Fruit fly (Drosophila melanogaster) whole organism, embryonic: ENCODE measurements around the gene CG7135.
A peak's percentile ranks its signal among the peaks of the same experiment; 100 is the strongest.

ENCODE experiments used
- Ada2b ChIP-seq: fragments of 200-800 bp; sonication (Bioruptor generic); IDR thresholded peaks from 2 replicates; pipeline ENCODE4 v1.3.6; 2022; ENCODE audit warnings: missing biosample characterization, missing genetic modification characterization
- B-H1 ChIP-seq: fragments of 200-800 bp; sonication (Bioruptor generic); IDR thresholded peaks from 3 replicates; pipeline ENCODE4 v1.3.6; 2022; ENCODE audit warnings: missing biosample characterization, missing genetic modification characterization
- BEAF-32 ChIP-seq: fragments of 200-800 bp; sonication (Bioruptor generic); optimal IDR thresholded peaks from 3 replicates; lab custom pipeline; 2017; ENCODE audit warnings: missing biosample characterization, missing genetic modification characterization, mild to moderate bottlenecking, moderate library complexity, missing genetic modification reagents
- CG10959 ChIP-seq: fragments of 200-800 bp; sonication (Bioruptor generic); IDR thresholded peaks from 2 replicates; pipeline ENCODE4 v1.3.6; 2022; ENCODE audit warnings: missing biosample characterization, missing genetic modification characterization
- CG11456 ChIP-seq: fragments of 200-800 bp; sonication (Bioruptor generic); IDR thresholded peaks from 3 replicates; pipeline ENCODE4 v1.3.6; 2022; ENCODE audit warnings: missing biosample characterization, missing genetic modification characterization
- CG12299 ChIP-seq: fragments of 200-800 bp; sonication (Bioruptor generic); optimal IDR thresholded peaks from 2 replicates; lab custom pipeline; 2018; ENCODE audit warnings: missing biosample characterization, mild to moderate bottlenecking, missing genetic modification characterization
- CG12744 ChIP-seq: fragments of 200-800 bp; sonication (Bioruptor generic); optimal IDR thresholded peaks from 2 replicates; lab custom pipeline; 2016; ENCODE audit warnings: missing biosample characterization, missing genetic modification characterization
- CG13424 ChIP-seq: fragments of 200-800 bp; sonication (Bioruptor generic); optimal IDR thresholded peaks from 2 replicates; lab custom pipeline; 2019; ENCODE audit warnings: missing biosample characterization, mild to moderate bottlenecking, missing genetic modification characterization, moderate library complexity
- CG15269 ChIP-seq: fragments of 200-800 bp; sonication (Bioruptor generic); optimal IDR thresholded peaks from 2 replicates; lab custom pipeline; 2018; ENCODE audit warnings: missing biosample characterization, mild to moderate bottlenecking, missing genetic modification characterization, moderate library complexity
- CG15479 ChIP-seq: fragments of 200-800 bp; sonication (Bioruptor generic); optimal IDR thresholded peaks from 3 replicates; lab custom pipeline; 2019; ENCODE audit warnings: missing biosample characterization, mild to moderate bottlenecking, missing genetic modification characterization, moderate library complexity
- CG17186 ChIP-seq: fragments of 200-800 bp; sonication (Bioruptor generic); optimal IDR thresholded peaks from 3 replicates; lab custom pipeline; 2017; ENCODE audit warnings: missing biosample characterization, missing genetic modification reagents, missing genetic modification characterization
- CG17328 ChIP-seq: fragments of 200-800 bp; sonication (Bioruptor generic); IDR thresholded peaks from 2 replicates; pipeline ENCODE4 v1.3.6; 2022; ENCODE audit warnings: missing biosample characterization, missing genetic modification characterization
- CG17829 ChIP-seq: fragments of 200-800 bp; optimal IDR thresholded peaks from 2 replicates; lab custom pipeline; 2019; ENCODE audit warnings: missing biosample characterization, mild to moderate bottlenecking, missing genetic modification characterization, moderate library complexity
- CG2199 ChIP-seq: fragments of 200-800 bp; sonication (Bioruptor generic); IDR thresholded peaks from 3 replicates; pipeline ENCODE4 v1.3.6; 2022; ENCODE audit warnings: missing biosample characterization, missing genetic modification characterization
- CG31365 ChIP-seq: fragments of 200-800 bp; sonication (Bioruptor generic); optimal IDR thresholded peaks from 2 replicates; lab custom pipeline; 2018; ENCODE audit warnings: missing biosample characterization, mild to moderate bottlenecking, missing genetic modification characterization
- CG3995 ChIP-seq: fragments of 200-800 bp; sonication (Bioruptor generic); optimal IDR thresholded peaks from 3 replicates; lab custom pipeline; 2016; ENCODE audit warnings: missing biosample characterization, missing genetic modification characterization
- CG42726 ChIP-seq: fragments of 200-800 bp; sonication (Bioruptor generic); IDR thresholded peaks from 2 replicates; pipeline ENCODE4 v1.3.6; 2022; ENCODE audit warnings: missing biosample characterization, missing genetic modification characterization; ENCODE audit not compliant: partially characterized antibody
- CG5953 ChIP-seq: fragments of 200-800 bp; sonication (Bioruptor generic); IDR thresholded peaks from 2 replicates; pipeline ENCODE4 v1.3.6; 2022; ENCODE audit warnings: missing biosample characterization, missing genetic modification characterization
- CG7987 ChIP-seq: fragments of 200-800 bp; sonication (Bioruptor generic); optimal IDR thresholded peaks from 2 replicates; lab custom pipeline; 2018; ENCODE audit warnings: missing biosample characterization, mild to moderate bottlenecking, missing genetic modification characterization, moderate library complexity
- CG8388 ChIP-seq: fragments of 200-800 bp; sonication (Bioruptor generic); optimal IDR thresholded peaks from 2 replicates; lab custom pipeline; 2019; ENCODE audit warnings: missing biosample characterization, mild to moderate bottlenecking, missing genetic modification characterization, moderate library complexity
- CG8765 ChIP-seq: fragments of 200-800 bp; sonication (Bioruptor generic); IDR thresholded peaks from 2 replicates; pipeline ENCODE4 v1.3.6; 2022; ENCODE audit warnings: missing biosample characterization, missing genetic modification characterization
- CHES-1-like ChIP-seq: fragments of 200-800 bp; sonication (Bioruptor generic); optimal IDR thresholded peaks from 2 replicates; lab custom pipeline; 2016; ENCODE audit warnings: missing biosample characterization, missing genetic modification characterization
- Doc2 ChIP-seq: fragments of 200-800 bp; sonication (Bioruptor generic); IDR thresholded peaks from 2 replicates; pipeline ENCODE4 v1.3.6; 2022; ENCODE audit warnings: missing biosample characterization, missing genetic modification characterization
- Ets65A ChIP-seq: fragments of 200-800 bp; sonication (Bioruptor generic); peaks from one replicate; lab custom pipeline; 2016; ENCODE audit warnings: missing biosample characterization, missing genetic modification characterization
- Med ChIP-seq: fragments of 200-800 bp; sonication (Bioruptor generic); peaks from one replicate; lab custom pipeline; 2016; ENCODE audit warnings: missing biosample characterization, missing genetic modification characterization, mild to moderate bottlenecking, inconsistent platforms, moderate library complexity
- NFAT ChIP-seq: fragments of 200-800 bp; sonication (Bioruptor generic); IDR thresholded peaks from 2 replicates; pipeline ENCODE4 v1.3.6; 2022; ENCODE audit warnings: missing biosample characterization, missing genetic modification characterization
- Optix ChIP-seq: fragments of 200-800 bp; sonication (Bioruptor generic); IDR thresholded peaks from 3 replicates; pipeline ENCODE4 v1.3.6; 2022; ENCODE audit warnings: missing biosample characterization, missing genetic modification characterization
- Poxn ChIP-seq: fragments of 200-800 bp; sonication (Bioruptor generic); IDR thresholded peaks from 2 replicates; pipeline ENCODE4 v1.3.6; 2022; ENCODE audit warnings: missing biosample characterization, missing genetic modification characterization
- Ptx1 ChIP-seq: fragments of 200-800 bp; sonication (Bioruptor generic); IDR thresholded peaks from 2 replicates; pipeline ENCODE4 v1.3.6; 2022; ENCODE audit warnings: missing biosample characterization, missing genetic modification characterization
- Ravus ChIP-seq: fragments of 200-800 bp; sonication (Bioruptor generic); IDR thresholded peaks from 2 replicates; pipeline ENCODE4 v1.3.6; 2022; ENCODE audit warnings: missing biosample characterization, missing genetic modification characterization
- TFAM ChIP-seq: fragments of 200-800 bp; sonication (Bioruptor generic); optimal IDR thresholded peaks from 2 replicates; lab custom pipeline; 2017; ENCODE audit warnings: missing biosample characterization, missing genetic modification characterization, inconsistent platforms
- Xrp1 ChIP-seq: fragments of 200-800 bp; sonication (Bioruptor generic); IDR thresholded peaks from 2 replicates; pipeline ENCODE4 v1.3.6; 2022; ENCODE audit warnings: missing biosample characterization, missing genetic modification characterization
- bsh ChIP-seq, 2 experiments: fragments of 200-800 bp; sonication (Bioruptor generic); optimal IDR thresholded peaks; 2 replicates each; lab custom pipeline; 2017 to 2018; ENCODE audit warnings: mild to moderate bottlenecking in 2 of 2, missing biosample characterization in 2 of 2, missing genetic modification characterization in 2 of 2, moderate library complexity in 1 of 2
- danr ChIP-seq: fragments of 200-800 bp; sonication (Bioruptor generic); IDR thresholded peaks from 2 replicates; pipeline ENCODE4 v1.3.6; 2022; ENCODE audit warnings: missing biosample characterization, missing genetic modification characterization
- fd64A ChIP-seq: fragments of 200-800 bp; sonication (Bioruptor generic); optimal IDR thresholded peaks from 3 replicates; lab custom pipeline; 2018; ENCODE audit warnings: missing biosample characterization, mild to moderate bottlenecking, missing genetic modification characterization
- gce ChIP-seq: fragments of 200-800 bp; sonication (Bioruptor generic); IDR thresholded peaks from 3 replicates; pipeline ENCODE4 v1.3.6; 2022; ENCODE audit warnings: missing biosample characterization, missing genetic modification characterization
- gfzf ChIP-seq: fragments of 200-800 bp; sonication (Bioruptor generic); optimal IDR thresholded peaks from 2 replicates; lab custom pipeline; 2016; ENCODE audit warnings: missing biosample characterization, mild to moderate bottlenecking, missing genetic modification characterization, moderate library complexity
- kah ChIP-seq: fragments of 200-800 bp; sonication (Bioruptor generic); optimal IDR thresholded peaks from 2 replicates; lab custom pipeline; 2018; ENCODE audit warnings: missing biosample characterization, mild to moderate bottlenecking, missing genetic modification characterization
- lab ChIP-seq: fragments of 200-800 bp; sonication (Bioruptor generic); optimal IDR thresholded peaks from 3 replicates; lab custom pipeline; 2017; ENCODE audit warnings: missing biosample characterization, missing genetic modification characterization, mild to moderate bottlenecking, moderate library complexity, missing genetic modification reagents
- mirr ChIP-seq: fragments of 200-800 bp; sonication (Bioruptor generic); optimal IDR thresholded peaks from 3 replicates; lab custom pipeline; 2018; ENCODE audit warnings: missing biosample characterization, mild to moderate bottlenecking, missing genetic modification characterization
- pum ChIP-seq: fragments of 200-800 bp; sonication (Bioruptor generic); optimal IDR thresholded peaks from 2 replicates; lab custom pipeline; 2016; ENCODE audit warnings: missing biosample characterization, missing genetic modification characterization
- sim ChIP-seq: fragments of 200-800 bp; sonication (Bioruptor generic); IDR thresholded peaks from 2 replicates; pipeline ENCODE4 v1.3.6; 2022; ENCODE audit warnings: missing biosample characterization, missing genetic modification characterization
- sna ChIP-seq: fragments of 200-800 bp; sonication (Bioruptor generic); IDR thresholded peaks from 2 replicates; pipeline ENCODE4 v1.3.6; 2022; ENCODE audit warnings: missing biosample characterization, missing genetic modification characterization; ENCODE audit not compliant: partially characterized antibody
- so ChIP-seq: fragments of 200-800 bp; sonication (Bioruptor generic); IDR thresholded peaks from 3 replicates; pipeline ENCODE4 v1.3.6; 2022; ENCODE audit warnings: missing biosample characterization, missing genetic modification characterization
- sqz ChIP-seq: fragments of 200-800 bp; sonication (Bioruptor generic); optimal IDR thresholded peaks from 3 replicates; lab custom pipeline; 2018; ENCODE audit warnings: missing biosample characterization, mild to moderate bottlenecking, missing genetic modification characterization
- stc ChIP-seq: fragments of 200-800 bp; sonication (Bioruptor generic); IDR thresholded peaks from 2 replicates; pipeline ENCODE4 v1.3.6; 2022; ENCODE audit warnings: missing biosample characterization, missing genetic modification characterization
- twi ChIP-seq: fragments of 200-800 bp; optimal IDR thresholded peaks from 2 replicates; lab custom pipeline; 2019; ENCODE audit warnings: missing biosample characterization, mild to moderate bottlenecking, missing genetic modification characterization, moderate library complexity
- tx ChIP-seq: fragments of 200-800 bp; sonication (Bioruptor generic); optimal IDR thresholded peaks from 2 replicates; lab custom pipeline; 2016; ENCODE audit warnings: missing biosample characterization, missing genetic modification characterization
- vfl ChIP-seq: fragments of 200-800 bp; sonication (Bioruptor generic); optimal IDR thresholded peaks from 2 replicates; lab custom pipeline; 2016; ENCODE audit warnings: missing biosample characterization, missing genetic modification characterization
- wdn ChIP-seq: fragments of 200-800 bp; sonication (Bioruptor generic); IDR thresholded peaks from 2 replicates; pipeline ENCODE4 v1.3.6; 2022; ENCODE audit warnings: missing biosample characterization, missing genetic modification characterization
- wor ChIP-seq: fragments of 200-800 bp; sonication (Bioruptor generic); IDR thresholded peaks from 2 replicates; pipeline ENCODE4 v1.3.6; 2022; ENCODE audit warnings: missing biosample characterization, missing genetic modification characterization

The CG7135 gene

DNA sequence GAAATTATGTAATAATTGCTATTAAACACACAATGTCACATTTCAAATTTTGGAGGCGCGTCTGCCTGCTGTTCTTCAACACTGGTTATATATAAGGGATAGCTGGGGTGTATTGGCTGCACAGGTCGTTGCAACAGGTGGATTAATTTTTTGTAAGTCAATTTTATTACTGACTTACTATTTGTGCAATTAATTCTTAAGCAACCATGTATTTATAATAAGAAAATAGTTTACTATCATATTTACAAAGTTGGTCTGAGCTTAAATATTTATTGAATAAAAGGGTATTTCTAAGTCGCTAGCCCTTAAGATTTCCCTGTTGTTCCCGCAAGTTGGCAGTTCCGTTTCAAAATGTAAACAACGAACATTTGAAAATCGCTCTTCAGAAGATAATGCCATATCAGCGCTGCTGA is 10.6 kb upstream of the CG7135 start, which contains the start of gene RhoGAP16F (continued):
- TF ChIP-seq twi, result peak; percentile 64
- TF ChIP-seq BEAF-32 (GFP tag; lab: Kevin White, UChicago), result peak; percentile 23
- peak; percentile 28 for TF ChIP-seq CHES-1-like (GFP tag; lab: Kevin White, UChicago)
- TF ChIP-seq CG11456 (GFP tag; lab: Robert Waterston, UW), result peak; percentile 73
- TF ChIP-seq CG8388, result peak; percentile 82
- peak; percentile 45 for TF ChIP-seq CG12744 (GFP tag; lab: Kevin White, UChicago)
- TF ChIP-seq TFAM, result no peak
- TF ChIP-seq CG2199 (GFP tag; lab: Robert Waterston, UW), result 0 out of 3 replicates have a peak, but pooled peaks have one; percentile 34
- peak; percentile 70 for TF ChIP-seq Ada2b
- TF ChIP-seq tx, result peak; percentile 65
- TF ChIP-seq Xrp1, result peak; percentile 91
- TF ChIP-seq CG15269, result peak; percentile 85
- peak; percentile 89 for TF ChIP-seq lab (GFP tag; lab: Kevin White, UChicago)
- no peak; the same call in 2 of the 3 replicates for TF ChIP-seq gce (GFP tag; lab: Robert Waterston, UW)
- TF ChIP-seq fd64A (GFP tag; lab: Kevin White, UChicago), result peak; percentile 17
- TF ChIP-seq Med (GFP tag; lab: Kevin White, UChicago), result peak; percentile 96
- peak; percentile 68; the same call in 1 of the 3 replicates for TF ChIP-seq Optix (GFP tag; lab: Robert Waterston, UW)
- peak; percentile 63 for TF ChIP-seq sqz
- TF ChIP-seq CG17328, result peak; percentile 78
- TF ChIP-seq danr (GFP tag; lab: Robert Waterston, UW), result peak; percentile 67
- peak; percentile 29 for TF ChIP-seq mirr (GFP tag; lab: Kevin White, UChicago)
- TF ChIP-seq CG31365 (tag; lab: Kevin White, UChicago), result peak; percentile 44
- no peak for TF ChIP-seq Doc2 (GFP tag; lab: Robert Waterston, UW)
- TF ChIP-seq gfzf (GFP tag; lab: Kevin White, UChicago), result peak; percentile 5
- TF ChIP-seq NFAT (GFP tag; lab: Robert Waterston, UW), result peak; percentile 84
- peak; percentile 83 for TF ChIP-seq CG13424 (tag; lab: Kevin White, UChicago)
- peak; percentile 53 for TF ChIP-seq CG12299 (tag; lab: Kevin White, UChicago)
- no peak for TF ChIP-seq CG17186
- peak; percentile 59 for TF ChIP-seq CG8765 (GFP tag; lab: Robert Waterston, UW)
- TF ChIP-seq stc (GFP tag; lab: Robert Waterston, UW), result peak; percentile 73; the same call in 1 of the 2 replicates
- TF ChIP-seq Ets65A (GFP tag; lab: Kevin White, UChicago), result peak; percentile 97
- peak; percentile 80 for TF ChIP-seq wdn (GFP tag; lab: Robert Waterston, UW)
- TF ChIP-seq wor (GFP tag; lab: Robert Waterston, UW), result peak; percentile 49; the same call in 1 of the 2 replicates
- no peak for TF ChIP-seq Poxn (GFP tag; lab: Robert Waterston, UW)
- TF ChIP-seq Ravus (GFP tag; lab: Robert Waterston, UW), result peak; percentile 48
- TF ChIP-seq B-H1, result peak; percentile 79
- TF ChIP-seq CG42726 (GFP tag; lab: Robert Waterston, UW), result no peak
- peak; percentile 25; the same call in 1 of the 2 replicates for TF ChIP-seq sim
- TF ChIP-seq CG3995 (GFP tag; lab: Kevin White, UChicago), result peak; percentile 31
- peak; percentile 61 for TF ChIP-seq CG10959 (GFP tag; lab: Robert Waterston, UW)
- no peak for TF ChIP-seq sna (GFP tag; lab: Robert Waterston, UW)
- peak; percentile 86 for TF ChIP-seq CG17829
- TF ChIP-seq kah (GFP tag; lab: Kevin White, UChicago), result peak; percentile 84
- TF ChIP-seq Ptx1 (GFP tag; lab: Robert Waterston, UW), result peak; percentile 93
- peak; percentile 73; the same call in 1 of the 3 replicates for TF ChIP-seq so (GFP tag; lab: Robert Waterston, UW)
- TF ChIP-seq CG5953 (GFP tag; lab: Robert Waterston, UW), result peak; percentile 64; the same call in 1 of the 2 replicates
- TF ChIP-seq bsh (GFP tag; optimal IDR thresholded peaks at IDR 0.05; lab: Kevin White, UChicago), result peak in 1 of 2 experiments; percentile 87
- TF ChIP-seq vfl (GFP tag; lab: Kevin White, UChicago), result peak; percentile 79
- peak; percentile 76 for TF ChIP-seq pum (GFP tag; lab: Kevin White, UChicago)
- no peak for TF ChIP-seq CG15479 (GFP tag; lab: Kevin White, UChicago)
- TF ChIP-seq CG7987 (GFP tag; lab: Kevin White, UChicago), result peak; percentile 61
